Comparison of ENCODE assay signal across 3 worm cellular contexts in genomic region chrIV:9196023-9196636, ce11.
A peak's percentile ranks its signal among the peaks of the same experiment; 100 is the strongest.
TF ChIP-seq lines count a peak whose summit lies in the region.
"Not testable (repeated sequence)": the region's sequence is repeated elsewhere in the genome, so short reads cannot be mapped to it uniquely, and the experiment has no call there.

No protein-coding gene starts in this region.

TF ChIP-seq in whole organism, L1 larva, 84 proteins besides CTCF, POLR2A, EP300 and RAD21 (continued from another document):
- TF ChIP-seq lin-35 (GFP tag; optimal IDR thresholded peaks at IDR 0.05; lab: Kevin White, UChicago): peak in 1 of 2 experiments; percentile 20
- peak; percentile 30 for TF ChIP-seq rnt-1 (tag; optimal IDR thresholded peaks at IDR 0.05; lab: Kevin White, UChicago)
- TF ChIP-seq nhr-71 (tag; optimal IDR thresholded peaks at IDR 0.05; lab: Kevin White, UChicago): peak; percentile 46
- TF ChIP-seq nhr-20 (tag; optimal IDR thresholded peaks at IDR 0.05; lab: Kevin White, UChicago): peak; percentile 22

TF ChIP-seq in whole organism, L4 larva, 104 proteins besides CTCF, POLR2A, EP300 and RAD21 (continued from another document):
- TF ChIP-seq Y48G9A.11 (GFP tag; IDR thresholded peaks at IDR 0.05; lab: Robert Waterston, UW) (peak; percentile 99), T26A8.4 (GFP tag; IDR thresholded peaks at IDR 0.05; lab: Robert Waterston, UW) (peak; percentile 98), F44E2.7 (GFP tag; IDR thresholded peaks at IDR 0.05; lab: Robert Waterston, UW) (peak; percentile 83), daf-19 (GFP tag; conservative IDR thresholded peaks at IDR 0.05; lab: Robert Waterston, UW) (peak; percentile 94), T20F7.1 (GFP tag; optimal IDR thresholded peaks at IDR 0.05; lab: Kevin White, UChicago) (peak; percentile 76), D1046.2 (GFP tag; IDR thresholded peaks at IDR 0.05; lab: Robert Waterston, UW) (peak; percentile 96), lin-1 (GFP tag; IDR thresholded peaks at IDR 0.05; lab: Robert Waterston, UW) (peak; percentile 95), lim-7 (GFP tag; IDR thresholded peaks at IDR 0.05; lab: Robert Waterston, UW) (0 out of 2 replicates have a peak, but pooled peaks have one; percentile 45), dmd-9 (GFP tag; IDR thresholded peaks at IDR 0.05; lab: Robert Waterston, UW) (peak; percentile 96), zip-11 (GFP tag; IDR thresholded peaks at IDR 0.05; lab: Robert Waterston, UW) (0 out of 2 replicates have a peak, but pooled peaks have one; percentile 56), Y105C5A.15 (GFP tag; IDR thresholded peaks at IDR 0.05; lab: Robert Waterston, UW) (0 out of 2 replicates have a peak, but pooled peaks have one; percentile 72), nhr-48 (tag; optimal IDR thresholded peaks at IDR 0.05; lab: Kevin White, UChicago) (peak; percentile 11), spr-1 (tag; optimal IDR thresholded peaks at IDR 0.05; lab: Kevin White, UChicago) (peak; percentile 29), lin-29 (GFP tag; IDR thresholded peaks at IDR 0.05; lab: Robert Waterston, UW) (peak; percentile 97), pha-4 (GFP tag; IDR thresholded peaks at IDR 0.05; lab: Robert Waterston, UW) (peak; percentile 93), nhr-42 (GFP tag; IDR thresholded peaks at IDR 0.05; lab: Robert Waterston, UW) (peak; percentile 98), unc-130 (GFP tag; optimal IDR thresholded peaks at IDR 0.05; lab: Kevin White, UChicago) (peak; percentile 66), nhr-41 (GFP tag; IDR thresholded peaks at IDR 0.05; lab: Robert Waterston, UW) (peak; percentile 71; the same call in 1 of the 2 replicates), lsy-2 (tag; optimal IDR thresholded peaks at IDR 0.05; lab: Kevin White, UChicago) (peak in 1 of 2 experiments; percentile 33), mes-2 (tag; optimal IDR thresholded peaks at IDR 0.05; lab: Kevin White, UChicago; ENCODE audit: poor library complexity, severe bottlenecking) (peak; percentile 81), madf-5 (GFP tag; IDR thresholded peaks at IDR 0.05; lab: Robert Waterston, UW) (peak; percentile 87 to 98; a peak in 3 of 4 replicates), mdt-29 (GFP tag; IDR thresholded peaks at IDR 0.05; lab: Robert Waterston, UW) (peak; percentile 97), duxl-1 (tag; optimal IDR thresholded peaks at IDR 0.05; lab: Kevin White, UChicago; ENCODE audit: poor library complexity) (peak; percentile 56), arid-1 (GFP tag; conservative IDR thresholded peaks at IDR 0.05; lab: Robert Waterston, UW) (peak; percentile 97), tag-97 (GFP tag; IDR thresholded peaks at IDR 0.05; lab: Robert Waterston, UW) (peak; percentile 89; the same call in 1 of the 2 replicates), mxl-2 (GFP tag; conservative IDR thresholded peaks at IDR 0.05; lab: Robert Waterston, UW) (peak; percentile 89), madf-9 (GFP tag; conservative IDR thresholded peaks at IDR 0.05; lab: Robert Waterston, UW) (peak; percentile 95)
- TF ChIP-seq pha-4 (tag; optimal IDR thresholded peaks at IDR 0.05; lab: Kevin White, UChicago): not testable (repeated sequence)

TF ChIP-seq in whole organism, young adult, 124 proteins besides CTCF, POLR2A, EP300 and RAD21 (continued from another document):
- TF ChIP-seq let-607 (tag; optimal IDR thresholded peaks at IDR 0.05; lab: Kevin White, UChicago) (peak; percentile 61 to 91), attf-6 (GFP tag; IDR thresholded peaks at IDR 0.05; lab: Robert Waterston, UW) (peak; percentile 96), ekl-4 (GFP tag; IDR thresholded peaks at IDR 0.05; lab: Robert Waterston, UW) (peak; percentile 99), egl-18 (GFP tag; IDR thresholded peaks at IDR 0.05; lab: Robert Waterston, UW) (peak; percentile 96), pbrm-1 (GFP tag; IDR thresholded peaks at IDR 0.05; lab: Robert Waterston, UW) (peak; percentile 99), madf-3 (GFP tag; IDR thresholded peaks at IDR 0.05; lab: Robert Waterston, UW) (peak; percentile 98), rec-8 (tag; optimal IDR thresholded peaks at IDR 0.05; lab: Kevin White, UChicago) (peak in 1 of 2 experiments; percentile 32), tlf-1 (GFP tag; optimal IDR thresholded peaks at IDR 0.05; lab: Kevin White, UChicago) (peak; percentile 86), nfyb-1 (GFP tag; IDR thresholded peaks at IDR 0.05; lab: Robert Waterston, UW) (peak; percentile 99), Y53F4B.3 (GFP tag; IDR thresholded peaks at IDR 0.05; lab: Robert Waterston, UW) (peak; percentile 95), B0336.3 (GFP tag; IDR thresholded peaks at IDR 0.05; lab: Robert Waterston, UW) (0 out of 2 replicates have a peak, but pooled peaks have one; percentile 35), K11D2.4 (GFP tag; IDR thresholded peaks at IDR 0.05; lab: Robert Waterston, UW) (peak; percentile 95), ceh-40 (GFP tag; IDR thresholded peaks at IDR 0.05; lab: Robert Waterston, UW) (peak; percentile 90), Y67H2A.10 (GFP tag; conservative IDR thresholded peaks at IDR 0.05; lab: Robert Waterston, UW) (peak; percentile 95), ceh-58 (GFP tag; IDR thresholded peaks at IDR 0.05; lab: Robert Waterston, UW) (0 out of 2 replicates have a peak, but pooled peaks have one; percentile 9), lin-26 (GFP tag; IDR thresholded peaks at IDR 0.05; lab: Robert Waterston, UW) (peak; percentile 98), D2030.7 (GFP tag; IDR thresholded peaks at IDR 0.05; lab: Robert Waterston, UW) (peak; percentile 100), sea-2 (GFP tag; IDR thresholded peaks at IDR 0.05; lab: Robert Waterston, UW) (peak; percentile 98), ztf-28 (GFP tag; IDR thresholded peaks at IDR 0.05; lab: Robert Waterston, UW) (peak; percentile 99), Y95B8A.8 (GFP tag; IDR thresholded peaks at IDR 0.05; lab: Robert Waterston, UW) (peak; percentile 100)
